Fruit fly (Drosophila melanogaster) whole organism, embryonic: ENCODE measurements around the gene lama.

Experiments used
- Adf1 ChIP-seq: fragments of 200-800 bp; sonication (Bioruptor generic); IDR thresholded peaks from 2 replicates; pipeline ENCODE4 v1.3.6; 2022; ENCODE audit warnings: missing biosample characterization, missing genetic modification characterization
- CG12391 ChIP-seq: fragments of 200-800 bp; sonication (Bioruptor generic); optimal IDR thresholded peaks from 3 replicates; lab custom pipeline; 2018; ENCODE audit warnings: missing biosample characterization, mild to moderate bottlenecking, missing genetic modification characterization, moderate library complexity
- CG12659 ChIP-seq: fragments of 200-800 bp; sonication (Bioruptor generic); optimal IDR thresholded peaks from 3 replicates; lab custom pipeline; 2017; ENCODE audit warnings: mild to moderate bottlenecking, missing biosample characterization, missing genetic modification reagents, missing genetic modification characterization
- CG13123 ChIP-seq: fragments of 200-800 bp; sonication (Bioruptor generic); optimal IDR thresholded peaks from 2 replicates; lab custom pipeline; 2016; ENCODE audit warnings: missing biosample characterization, missing genetic modification characterization
- CG13624 ChIP-seq: fragments of 200-800 bp; sonication (Bioruptor generic); optimal IDR thresholded peaks from 2 replicates; lab custom pipeline; 2016; ENCODE audit warnings: missing biosample characterization, missing genetic modification characterization
- CG13775 ChIP-seq: fragments of 200-800 bp; sonication (Bioruptor generic); optimal IDR thresholded peaks from 3 replicates; lab custom pipeline; 2017; ENCODE audit warnings: missing biosample characterization, mild to moderate bottlenecking, missing genetic modification characterization
- CG14014 ChIP-seq: fragments of 200-800 bp; sonication (Bioruptor generic); IDR thresholded peaks from 2 replicates; pipeline ENCODE4 v1.3.6; 2022; ENCODE audit warnings: missing biosample characterization, missing genetic modification characterization
- CG14441 ChIP-seq: fragments of 200-800 bp; sonication (Bioruptor generic); IDR thresholded peaks from 2 replicates; pipeline ENCODE4 v1.3.6; 2022; ENCODE audit warnings: missing biosample characterization, missing genetic modification characterization
- CG14710 ChIP-seq: fragments of 200-800 bp; sonication (Bioruptor generic); optimal IDR thresholded peaks from 3 replicates; lab custom pipeline; 2019; ENCODE audit warnings: missing biosample characterization, mild to moderate bottlenecking, missing genetic modification characterization, moderate library complexity
- CG15011 ChIP-seq: fragments of 200-800 bp; sonication (Bioruptor generic); optimal IDR thresholded peaks from 3 replicates; lab custom pipeline; 2018; ENCODE audit warnings: missing biosample characterization, mild to moderate bottlenecking, missing genetic modification characterization
- CG17359 ChIP-seq: fragments of 200-800 bp; sonication (Bioruptor generic); optimal IDR thresholded peaks from 3 replicates; lab custom pipeline; 2018; ENCODE audit warnings: missing biosample characterization, mild to moderate bottlenecking, missing genetic modification characterization, moderate library complexity
- CG2120 ChIP-seq: fragments of 200-800 bp; sonication (Bioruptor generic); optimal IDR thresholded peaks from 3 replicates; lab custom pipeline; 2016; ENCODE audit warnings: missing biosample characterization, missing genetic modification characterization
- CG2199 ChIP-seq: fragments of 200-800 bp; sonication (Bioruptor generic); IDR thresholded peaks from 3 replicates; pipeline ENCODE4 v1.3.6; 2022; ENCODE audit warnings: missing biosample characterization, missing genetic modification characterization
- CG30020 ChIP-seq: fragments of 200-800 bp; optimal IDR thresholded peaks from 2 replicates; lab custom pipeline; 2019; ENCODE audit warnings: missing biosample characterization, mild to moderate bottlenecking, missing genetic modification characterization, moderate library complexity
- CG34376 ChIP-seq: fragments of 200-800 bp; sonication (Bioruptor generic); optimal IDR thresholded peaks from 2 replicates; lab custom pipeline; 2018; ENCODE audit warnings: missing biosample characterization, mild to moderate bottlenecking, missing genetic modification characterization
- CG4328 ChIP-seq: fragments of 200-800 bp; sonication (Bioruptor generic); optimal IDR thresholded peaks from 3 replicates; lab custom pipeline; 2017; ENCODE audit warnings: missing biosample characterization, missing genetic modification reagents, missing genetic modification characterization
- CG6272 ChIP-seq: fragments of 200-800 bp; sonication (Bioruptor generic); IDR thresholded peaks from 2 replicates; pipeline ENCODE4 v1.3.6; 2022; ENCODE audit warnings: missing biosample characterization, missing genetic modification characterization
- CG8089 ChIP-seq: fragments of 200-800 bp; sonication (Bioruptor generic); optimal IDR thresholded peaks from 3 replicates; lab custom pipeline; 2016; ENCODE audit warnings: missing biosample characterization, missing genetic modification characterization
- CG8290 ChIP-seq, 3 experiments: fragments of 200-800 bp; sonication (Bioruptor generic); optimal IDR thresholded peaks; 2 replicates each; lab custom pipeline; 2016 to 2019; ENCODE audit warnings: missing biosample characterization in 3 of 3, missing genetic modification characterization in 3 of 3, mild to moderate bottlenecking in 2 of 3, moderate library complexity in 1 of 3
- CG9215 ChIP-seq: fragments of 200-800 bp; sonication (Bioruptor generic); IDR thresholded peaks from 2 replicates; pipeline ENCODE4 v1.3.6; 2022; ENCODE audit warnings: missing biosample characterization, missing genetic modification characterization
- CTCF ChIP-seq: fragments of 200-800 bp; sonication (Bioruptor generic); optimal IDR thresholded peaks from 2 replicates; lab custom pipeline; 2017; ENCODE audit warnings: missing biosample characterization, mild to moderate bottlenecking, missing genetic modification characterization, moderate library complexity
- Dip2 ChIP-seq: fragments of 200-800 bp; sonication (Bioruptor generic); IDR thresholded peaks from 2 replicates; pipeline ENCODE4 v1.3.6; 2022; ENCODE audit warnings: missing biosample characterization, missing genetic modification characterization
- Dp ChIP-seq: fragments of 200-800 bp; sonication (Bioruptor generic); optimal IDR thresholded peaks from 2 replicates; lab custom pipeline; 2018; ENCODE audit warnings: missing biosample characterization, mild to moderate bottlenecking, missing genetic modification characterization, moderate library complexity
- Dref ChIP-seq: fragments of 200-800 bp; sonication (Bioruptor generic); IDR thresholded peaks from 2 replicates; pipeline ENCODE4 v1.3.6; 2022; ENCODE audit warnings: missing biosample characterization, missing genetic modification characterization
- ERR ChIP-seq: fragments of 200-800 bp; sonication (Bioruptor generic); optimal IDR thresholded peaks from 2 replicates; lab custom pipeline; 2016; ENCODE audit warnings: missing biosample characterization, missing genetic modification characterization
- Hmx ChIP-seq: fragments of 200-800 bp; sonication (Bioruptor generic); optimal IDR thresholded peaks from 2 replicates; lab custom pipeline; 2016; ENCODE audit warnings: missing biosample characterization, missing genetic modification characterization
- Lpt ChIP-seq: fragments of >200 bp; optimal IDR thresholded peaks from 2 replicates; lab custom pipeline; 2018; ENCODE audit warnings: missing biosample characterization, missing genetic modification characterization
- Mad ChIP-seq: fragments of 200-800 bp; sonication (Bioruptor generic); optimal IDR thresholded peaks from 2 replicates; lab custom pipeline; 2016; ENCODE audit warnings: missing biosample characterization, missing genetic modification characterization
- NfI ChIP-seq: fragments of 200-800 bp; sonication (Bioruptor generic); optimal IDR thresholded peaks from 3 replicates; lab custom pipeline; 2018; ENCODE audit warnings: missing biosample characterization, mild to moderate bottlenecking, missing genetic modification characterization, moderate library complexity
- PHDP ChIP-seq: fragments of 200-800 bp; sonication (Bioruptor generic); optimal IDR thresholded peaks from 3 replicates; lab custom pipeline; 2018; ENCODE audit warnings: missing biosample characterization, mild to moderate bottlenecking, missing genetic modification characterization, moderate library complexity
- Scr ChIP-seq: fragments of 200-800 bp; sonication (Bioruptor generic); IDR thresholded peaks from 2 replicates; pipeline ENCODE4 v1.3.6; 2022; ENCODE audit warnings: missing biosample characterization, missing genetic modification characterization; ENCODE audit not compliant: partially characterized antibody
- Sin3A ChIP-seq: fragments of >200 bp; optimal IDR thresholded peaks from 2 replicates; lab custom pipeline; 2018
- TFAM ChIP-seq: fragments of 200-800 bp; sonication (Bioruptor generic); optimal IDR thresholded peaks from 2 replicates; lab custom pipeline; 2017; ENCODE audit warnings: missing biosample characterization, missing genetic modification characterization, inconsistent platforms
- ase ChIP-seq: fragments of 200-800 bp; sonication (Bioruptor generic); IDR thresholded peaks from 3 replicates; pipeline ENCODE4 v1.3.6; 2022; ENCODE audit warnings: missing biosample characterization, missing genetic modification characterization
- ash1 ChIP-seq: fragments of 200-800 bp; sonication (Bioruptor generic); optimal IDR thresholded peaks from 2 replicates; lab custom pipeline; 2018; ENCODE audit warnings: missing biosample characterization, mild to moderate bottlenecking, missing genetic modification characterization
- ato ChIP-seq: fragments of 200-800 bp; sonication (Bioruptor generic); IDR thresholded peaks from 2 replicates; pipeline ENCODE4 v1.3.6; 2022; ENCODE audit warnings: missing biosample characterization, missing genetic modification characterization; ENCODE audit not compliant: partially characterized antibody
- bab2 ChIP-seq: fragments of 200-800 bp; sonication (Bioruptor generic); optimal IDR thresholded peaks from 2 replicates; lab custom pipeline; 2016; ENCODE audit warnings: missing biosample characterization, missing genetic modification characterization
- bbx ChIP-seq: fragments of 200-800 bp; sonication (Bioruptor generic); IDR thresholded peaks from 2 replicates; pipeline ENCODE4 v1.3.6; 2022; ENCODE audit warnings: missing biosample characterization, missing genetic modification characterization; ENCODE audit not compliant: partially characterized antibody
- br ChIP-seq: fragments of >200 bp; optimal IDR thresholded peaks from 2 replicates; lab custom pipeline; 2017
- cas ChIP-seq: fragments of 200-800 bp; sonication (Bioruptor generic); IDR thresholded peaks from 2 replicates; pipeline ENCODE4 v1.3.6; 2022; ENCODE audit warnings: missing biosample characterization, missing genetic modification characterization
- dan ChIP-seq: fragments of 200-800 bp; sonication (Bioruptor generic); IDR thresholded peaks from 2 replicates; pipeline ENCODE4 v1.3.6; 2022; ENCODE audit warnings: missing biosample characterization, missing genetic modification characterization
- dimm ChIP-seq: fragments of 200-800 bp; sonication (Bioruptor generic); IDR thresholded peaks from 2 replicates; pipeline ENCODE4 v1.3.6; 2022; ENCODE audit warnings: missing biosample characterization, missing genetic modification characterization
- ewg ChIP-seq: fragments of 200-800 bp; sonication (Bioruptor generic); optimal IDR thresholded peaks from 3 replicates; lab custom pipeline; 2017; ENCODE audit warnings: mild to moderate bottlenecking, missing biosample characterization, missing genetic modification reagents, missing genetic modification characterization
- gfzf ChIP-seq: fragments of 200-800 bp; sonication (Bioruptor generic); optimal IDR thresholded peaks from 2 replicates; lab custom pipeline; 2016; ENCODE audit warnings: missing biosample characterization, mild to moderate bottlenecking, missing genetic modification characterization, moderate library complexity
- hbn ChIP-seq: fragments of 200-800 bp; sonication (Bioruptor generic); IDR thresholded peaks from 2 replicates; pipeline ENCODE4 v1.3.6; 2022; ENCODE audit warnings: missing biosample characterization, missing genetic modification characterization; ENCODE audit not compliant: partially characterized antibody
- lola ChIP-seq, 3 experiments: fragments of >200 bp in 2 of 3; fragments of 200-800 bp in 1 of 3; sonication (Bioruptor generic) in 1 of 3; optimal IDR thresholded peaks; 2 replicates each; lab custom pipeline; 2017 to 2019; ENCODE audit warnings: missing biosample characterization in 3 of 3, missing genetic modification characterization in 3 of 3, mild to moderate bottlenecking in 1 of 3, moderate library complexity in 1 of 3
- nerfin-1 ChIP-seq: fragments of 200-800 bp; sonication (Bioruptor generic); optimal IDR thresholded peaks from 3 replicates; lab custom pipeline; 2019; ENCODE audit warnings: missing biosample characterization, mild to moderate bottlenecking, missing genetic modification characterization, moderate library complexity
- slbo ChIP-seq: fragments of 200-800 bp; sonication (Bioruptor generic); IDR thresholded peaks from 2 replicates; pipeline ENCODE4 v1.3.6; 2022; ENCODE audit warnings: missing biosample characterization, missing genetic modification characterization
- sob ChIP-seq: fragments of 200-800 bp; sonication (Bioruptor generic); IDR thresholded peaks from 2 replicates; pipeline ENCODE4 v1.3.6; 2022; ENCODE audit warnings: missing biosample characterization, missing genetic modification characterization
- ttk ChIP-seq: fragments of 200-800 bp; sonication (Bioruptor generic); IDR thresholded peaks from 2 replicates; pipeline ENCODE4 v2.1.2; 2022; ENCODE audit warnings: missing biosample characterization, missing genetic modification characterization
- zf30C ChIP-seq: fragments of 200-800 bp; sonication (Bioruptor generic); optimal IDR thresholded peaks from 3 replicates; lab custom pipeline; 2018; ENCODE audit warnings: missing biosample characterization, mild to moderate bottlenecking, missing genetic modification characterization

Gene lama

dm6 chr3L:5365164-5365879 is 9.6 kb upstream of the lama start (continued):
- TF ChIP-seq dan (GFP tag; lab: Robert Waterston, UW), result no peak
- TF ChIP-seq CG4328 (GFP tag; lab: Kevin White, UChicago), result no peak
- no peak for TF ChIP-seq Dref (GFP tag; lab: Robert Waterston, UW)
- TF ChIP-seq sob (GFP tag; lab: Robert Waterston, UW), result no peak
- TF ChIP-seq Mad, result no peak
- TF ChIP-seq dimm (GFP tag; lab: Robert Waterston, UW), result no peak
- TF ChIP-seq CG12391, result peak; percentile 53
- TF ChIP-seq CG34376 (GFP tag; lab: Kevin White, UChicago), result no peak
- TF ChIP-seq zf30C, result peak; percentile 79
- peak; percentile 18 for TF ChIP-seq NfI (GFP tag; lab: Kevin White, UChicago)
- no peak for TF ChIP-seq CG30020 (tag; lab: Kevin White, UChicago)
- TF ChIP-seq PHDP, result peak; percentile 41
- no peak for TF ChIP-seq lola (GFP tag; optimal IDR thresholded peaks at IDR 0.05; lab: Kevin White, UChicago)
- TF ChIP-seq CTCF (GFP tag; lab: Kevin White, UChicago), result no peak
- TF ChIP-seq bbx (GFP tag; lab: Robert Waterston, UW), result no peak
- no peak for TF ChIP-seq Lpt (GFP tag; lab: Kevin White, UChicago)
- TF ChIP-seq cas, result no peak
- TF ChIP-seq Scr (GFP tag; lab: Robert Waterston, UW), result no peak
- no peak for TF ChIP-seq hbn (GFP tag; lab: Robert Waterston, UW)
- no peak for TF ChIP-seq br (lab: Kevin White, UChicago)
- TF ChIP-seq CG15011 (GFP tag; lab: Kevin White, UChicago), result no peak
- no peak for TF ChIP-seq gfzf (GFP tag; lab: Kevin White, UChicago)
- no peak for TF ChIP-seq CG14710 (tag; lab: Kevin White, UChicago)
- peak; percentile 20 for TF ChIP-seq CG13624 (GFP tag; lab: Kevin White, UChicago)
- no peak for TF ChIP-seq CG8290 (GFP tag; optimal IDR thresholded peaks at IDR 0.05; lab: Kevin White, UChicago)
- no peak for TF ChIP-seq CG8290 (tag; optimal IDR thresholded peaks at IDR 0.05; lab: Kevin White, UChicago)
- no peak for TF ChIP-seq TFAM
- no peak for TF ChIP-seq Hmx
- TF ChIP-seq CG14014 (GFP tag; lab: Robert Waterston, UW), result no peak
- peak; percentile 22 for TF ChIP-seq bab2
- peak; percentile 5 for TF ChIP-seq ewg (GFP tag; lab: Kevin White, UChicago)
- peak; percentile 42; the same call in 1 of the 2 replicates for TF ChIP-seq slbo (GFP tag; lab: Robert Waterston, UW)
- no peak for TF ChIP-seq CG13123 (GFP tag; lab: Kevin White, UChicago)
- no peak for TF ChIP-seq CG2199 (GFP tag; lab: Robert Waterston, UW)
- TF ChIP-seq ase (GFP tag; lab: Robert Waterston, UW), result no peak
- TF ChIP-seq ato (GFP tag; lab: Robert Waterston, UW), result no peak
- no peak for TF ChIP-seq nerfin-1 (tag; lab: Kevin White, UChicago)
- no peak for TF ChIP-seq CG9215 (GFP tag; lab: Robert Waterston, UW)
- no peak for TF ChIP-seq CG17359
- no peak for TF ChIP-seq ERR (GFP tag; lab: Kevin White, UChicago)
- no peak for TF ChIP-seq CG8089 (GFP tag; lab: Kevin White, UChicago)
- no peak for TF ChIP-seq CG6272
- peak; percentile 62 for TF ChIP-seq CG2120 (GFP tag; lab: Kevin White, UChicago)
- TF ChIP-seq Dp (GFP tag; lab: Kevin White, UChicago), result no peak
- peak; percentile 19 for TF ChIP-seq CG13775 (GFP tag; lab: Kevin White, UChicago)
- TF ChIP-seq CG14441 (GFP tag; lab: Robert Waterston, UW), result no peak
- TF ChIP-seq Sin3A (lab: Kevin White, UChicago), result no peak
- no peak for TF ChIP-seq ash1 (GFP tag; lab: Kevin White, UChicago)
- TF ChIP-seq Adf1 (GFP tag; lab: Robert Waterston, UW), result no peak
- no peak for TF ChIP-seq CG12659 (GFP tag; lab: Kevin White, UChicago)
- no peak for TF ChIP-seq Dip2
- TF ChIP-seq ttk (GFP tag; lab: Robert Waterston, UW), result no peak
